Worm (Caenorhabditis elegans) whole organism, L3 larva: Measurements from ENCODE around the gene cnc-9.

Experiments used
- R02D3.7 ChIP-seq: fragments of 150-350 bp; optimal IDR thresholded peaks from 2 replicates; lab custom pipeline; 2014; ENCODE audit warnings: missing biosample characterization, missing genetic modification characterization
- ceh-28 ChIP-seq: fragments of 150-350 bp; optimal IDR thresholded peaks from 2 replicates; lab custom pipeline; 2014; ENCODE audit warnings: missing biosample characterization, missing genetic modification reagents, missing genetic modification characterization
- ceh-82 ChIP-seq: fragments of 150-350 bp; optimal IDR thresholded peaks from 2 replicates; lab custom pipeline; 2014; ENCODE audit warnings: missing biosample characterization, missing genetic modification characterization
- ceh-9 ChIP-seq: sonication (generic microtip); optimal IDR thresholded peaks from 2 replicates; lab custom pipeline; 2018; ENCODE audit warnings: missing biosample characterization, missing genetic modification characterization
- daf-12 ChIP-seq: fragments of 150-350 bp; optimal IDR thresholded peaks from 2 replicates; lab custom pipeline; 2014; ENCODE audit warnings: missing biosample characterization, missing genetic modification reagents, missing genetic modification characterization
- egl-5 ChIP-seq: fragments of 150-350 bp; optimal IDR thresholded peaks from 2 replicates; lab custom pipeline; 2017; ENCODE audit warnings: missing biosample characterization, missing genetic modification reagents, missing genetic modification characterization, inconsistent platforms
- elt-2 ChIP-seq: sonication (generic microtip); optimal IDR thresholded peaks from 2 replicates; lab custom pipeline; 2016; ENCODE audit warnings: missing genetic modification reagents, mild to moderate bottlenecking, missing genetic modification characterization, missing compliant biosample characterization
- elt-3 ChIP-seq, 3 experiments: fragments of 150-350 bp in 1 of 3; sonication (generic microtip) in 2 of 3; optimal IDR thresholded peaks; 2 replicates in 2 of 3; 4 replicates in 1 of 3; lab custom pipeline; 2014 to 2017; ENCODE audit warnings: missing biosample characterization in 3 of 3, missing genetic modification characterization in 3 of 3
- eor-1 ChIP-seq, 2 experiments: fragments of 150-350 bp; optimal IDR thresholded peaks; 2 replicates each; lab custom pipeline; 2014 to 2018; ENCODE audit warnings: missing biosample characterization in 2 of 2, missing genetic modification characterization in 2 of 2
- fkh-10 ChIP-seq: sonication (generic microtip); optimal IDR thresholded peaks from 2 replicates; lab custom pipeline; 2017; ENCODE audit warnings: missing biosample characterization, missing genetic modification reagents, missing genetic modification characterization
- fkh-2 ChIP-seq: fragments of 150-350 bp; optimal IDR thresholded peaks from 2 replicates; lab custom pipeline; 2014; ENCODE audit warnings: missing biosample characterization, missing genetic modification reagents, missing genetic modification characterization
- fos-1 ChIP-seq: fragments of 150-350 bp; optimal IDR thresholded peaks from 2 replicates; lab custom pipeline; 2014; ENCODE audit warnings: missing biosample characterization, missing genetic modification characterization
- lin-15B ChIP-seq: fragments of 150-350 bp; optimal IDR thresholded peaks from 2 replicates; lab custom pipeline; 2014; ENCODE audit warnings: missing biosample characterization, missing genetic modification characterization
- lin-39 ChIP-seq: fragments of 150-350 bp; optimal IDR thresholded peaks from 2 replicates; lab custom pipeline; 2018; ENCODE audit warnings: missing biosample characterization, missing genetic modification reagents, missing genetic modification characterization
- lsy-12 ChIP-seq: sonication (generic microtip); optimal IDR thresholded peaks from 2 replicates; lab custom pipeline; 2016; ENCODE audit warnings: mild to moderate bottlenecking, missing genetic modification characterization, missing compliant biosample characterization
- mdl-1 ChIP-seq: fragments of 150-350 bp; optimal IDR thresholded peaks from 2 replicates; lab custom pipeline; 2014; ENCODE audit warnings: missing biosample characterization, missing genetic modification characterization
- mml-1 ChIP-seq: fragments of 150-350 bp; sonication (generic microtip); optimal IDR thresholded peaks from 3 replicates; lab custom pipeline; 2014; ENCODE audit warnings: missing biosample characterization, missing genetic modification characterization
- nhr-12 ChIP-seq: fragments of 150-350 bp; optimal IDR thresholded peaks from 2 replicates; lab custom pipeline; 2014; ENCODE audit warnings: missing biosample characterization, missing genetic modification characterization
- nhr-23 ChIP-seq: fragments of 150-350 bp; optimal IDR thresholded peaks from 2 replicates; lab custom pipeline; 2014; ENCODE audit warnings: missing biosample characterization, missing genetic modification reagents, missing genetic modification characterization
- nhr-237 ChIP-seq: fragments of 150-350 bp; optimal IDR thresholded peaks from 2 replicates; lab custom pipeline; 2014; ENCODE audit warnings: missing biosample characterization, missing genetic modification characterization
- nhr-25 ChIP-seq: sonication (generic microtip); optimal IDR thresholded peaks from 2 replicates; lab custom pipeline; 2017; ENCODE audit warnings: missing biosample characterization, missing genetic modification characterization
- nhr-28 ChIP-seq: fragments of 150-350 bp; optimal IDR thresholded peaks from 2 replicates; lab custom pipeline; 2014; ENCODE audit warnings: missing biosample characterization, missing genetic modification characterization
- nhr-77 ChIP-seq: fragments of 150-350 bp; optimal IDR thresholded peaks from 2 replicates; lab custom pipeline; 2014; ENCODE audit warnings: missing biosample characterization, missing genetic modification characterization
- pha-4 ChIP-seq: fragments of 150-350 bp; optimal IDR thresholded peaks from 2 replicates; lab custom pipeline; 2014; ENCODE audit warnings: missing biosample characterization, missing genetic modification reagents, missing genetic modification characterization
- pqm-1 ChIP-seq: fragments of 150-350 bp; optimal IDR thresholded peaks from 2 replicates; lab custom pipeline; 2017; ENCODE audit warnings: missing biosample characterization, missing genetic modification characterization, inconsistent platforms
- sea-2 ChIP-seq: fragments of 150-350 bp; sonication (generic microtip); optimal IDR thresholded peaks from 4 replicates; lab custom pipeline; 2014; ENCODE audit warnings: missing biosample characterization, missing genetic modification reagents, missing genetic modification characterization
- snpc-4 ChIP-seq: fragments of 150-350 bp; optimal IDR thresholded peaks from 2 replicates; lab custom pipeline; 2014; ENCODE audit warnings: missing biosample characterization, missing genetic modification characterization
- tbx-2 ChIP-seq: sonication (generic microtip); optimal IDR thresholded peaks from 2 replicates; lab custom pipeline; 2016; ENCODE audit warnings: mild to moderate bottlenecking, missing genetic modification characterization, missing compliant biosample characterization
- unc-39 ChIP-seq: sonication (generic microtip); optimal IDR thresholded peaks from 4 replicates; lab custom pipeline; 2017; ENCODE audit warnings: missing biosample characterization, missing genetic modification characterization
- unc-62 ChIP-seq: fragments of 150-350 bp; sonication (generic microtip); optimal IDR thresholded peaks from 4 replicates; lab custom pipeline; 2014; ENCODE audit warnings: missing biosample characterization, missing genetic modification reagents, missing genetic modification characterization
- zag-1 ChIP-seq: fragments of 150-350 bp; optimal IDR thresholded peaks from 2 replicates; lab custom pipeline; 2014; ENCODE audit warnings: missing biosample characterization, missing genetic modification characterization
- ztf-11 ChIP-seq: fragments of 150-350 bp; optimal IDR thresholded peaks from 2 replicates; lab custom pipeline; 2014; ENCODE audit warnings: missing biosample characterization, missing genetic modification characterization
- ztf-4 ChIP-seq: fragments of 150-350 bp; optimal IDR thresholded peaks from 2 replicates; lab custom pipeline; 2014; ENCODE audit warnings: missing biosample characterization, missing genetic modification characterization

The cnc-9 gene

DNA sequence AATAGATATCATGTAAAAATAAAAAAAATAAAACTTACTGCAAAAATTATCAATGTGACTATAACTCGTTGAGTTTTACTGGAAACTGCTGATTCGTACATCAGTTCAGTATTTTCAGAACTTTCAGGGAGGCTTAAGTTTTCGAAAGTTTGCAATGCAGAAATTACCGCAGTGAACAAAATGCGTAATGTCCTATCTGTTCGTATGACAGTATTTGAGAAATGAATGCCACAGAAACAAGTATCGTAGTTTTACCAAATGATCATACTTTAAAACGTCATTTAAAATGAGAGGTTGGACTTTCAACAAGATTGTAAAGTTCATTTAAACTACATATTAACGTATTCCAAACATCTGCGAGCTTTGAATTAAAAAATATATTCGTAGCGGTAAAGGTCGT lies 43.3 kb downstream of the cnc-9 start, which contains the start of gene C03G6.21:
Gene C03G6.21, minus strand, starts transcription at position 101 of the 400 bp plus-strand sequence.
- no peak for TF ChIP-seq eor-1 (tag; optimal IDR thresholded peaks at IDR 0.05; lab: Kevin White, UChicago)
- no peak for TF ChIP-seq snpc-4
- TF ChIP-seq daf-12 (tag; lab: Kevin White, UChicago): no peak
- no peak for TF ChIP-seq tbx-2 (tag; lab: Kevin White, UChicago)
- no peak for TF ChIP-seq pha-4 (tag; lab: Kevin White, UChicago)
- no peak for TF ChIP-seq lin-39 (tag; lab: Kevin White, UChicago)
- TF ChIP-seq nhr-12 (tag; lab: Kevin White, UChicago): no peak
- TF ChIP-seq ztf-11 (tag; lab: Kevin White, UChicago): no peak
- no peak for TF ChIP-seq ztf-4 (tag; lab: Kevin White, UChicago)
- no peak for TF ChIP-seq zag-1
- TF ChIP-seq fos-1 (tag; lab: Kevin White, UChicago): no peak
- no peak for TF ChIP-seq R02D3.7 (tag; lab: Kevin White, UChicago)
- TF ChIP-seq elt-2: no peak
- no peak for TF ChIP-seq mml-1
- no peak for TF ChIP-seq lsy-12
- TF ChIP-seq pqm-1 (tag; lab: Kevin White, UChicago): no peak
- no peak for TF ChIP-seq ceh-9

DNA sequence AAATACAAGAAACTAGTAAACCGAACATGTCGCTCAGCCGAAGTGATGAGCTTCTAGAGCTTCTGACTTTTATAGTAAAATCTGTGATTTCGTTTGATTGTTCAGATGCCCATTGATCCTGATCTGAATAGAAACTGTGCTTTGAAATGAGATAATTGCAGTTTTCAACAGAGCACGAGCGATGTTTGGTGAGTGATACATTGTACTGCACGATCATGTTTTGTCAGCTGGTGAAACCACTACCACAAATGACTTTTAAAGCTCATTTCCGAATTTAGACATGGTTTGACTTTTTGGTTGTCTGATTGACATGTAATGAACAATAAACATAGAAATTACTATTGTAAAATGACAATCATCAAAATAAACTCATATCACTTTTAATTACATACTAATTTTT lies 44.5 kb downstream of the cnc-9 start, which contains the start of gene tag-293:
Gene tag-293, minus strand, starts transcription at position 101 of the 400 bp plus-strand sequence.
- TF ChIP-seq mdl-1 (tag; lab: Kevin White, UChicago) (no peak), fkh-10 (GFP tag; lab: Kevin White, UChicago) (no peak), ceh-28 (tag; lab: Kevin White, UChicago) (no peak), ztf-11 (tag; lab: Kevin White, UChicago) (no peak), zag-1 (no peak), fkh-2 (tag; lab: Kevin White, UChicago) (no peak), egl-5 (no peak), nhr-237 (no peak), unc-62 (GFP tag; lab: Kevin White, UChicago) (no peak), elt-3 (tag; optimal IDR thresholded peaks at IDR 0.05; lab: Kevin White, UChicago) (no peak), lsy-12 (no peak), eor-1 (tag; optimal IDR thresholded peaks at IDR 0.05; lab: Kevin White, UChicago) (no peak), ztf-4 (tag; lab: Kevin White, UChicago) (no peak), daf-12 (tag; lab: Kevin White, UChicago) (no peak), nhr-28 (no peak), elt-2 (no peak), nhr-23 (no peak), fos-1 (tag; lab: Kevin White, UChicago) (no peak)

ce11 chrV:7353602-7354001 lies 46.4 kb downstream of the cnc-9 start:
- TF ChIP-seq mml-1 (no peak), ceh-9 (no peak), nhr-25 (tag; lab: Kevin White, UChicago) (no peak), nhr-77 (tag; lab: Kevin White, UChicago) (no peak), lin-39 (tag; lab: Kevin White, UChicago) (no peak), elt-2 (no peak), unc-39 (tag; lab: Kevin White, UChicago) (no peak), ceh-82 (tag; lab: Kevin White, UChicago) (no peak), nhr-28 (no peak)

DNA sequence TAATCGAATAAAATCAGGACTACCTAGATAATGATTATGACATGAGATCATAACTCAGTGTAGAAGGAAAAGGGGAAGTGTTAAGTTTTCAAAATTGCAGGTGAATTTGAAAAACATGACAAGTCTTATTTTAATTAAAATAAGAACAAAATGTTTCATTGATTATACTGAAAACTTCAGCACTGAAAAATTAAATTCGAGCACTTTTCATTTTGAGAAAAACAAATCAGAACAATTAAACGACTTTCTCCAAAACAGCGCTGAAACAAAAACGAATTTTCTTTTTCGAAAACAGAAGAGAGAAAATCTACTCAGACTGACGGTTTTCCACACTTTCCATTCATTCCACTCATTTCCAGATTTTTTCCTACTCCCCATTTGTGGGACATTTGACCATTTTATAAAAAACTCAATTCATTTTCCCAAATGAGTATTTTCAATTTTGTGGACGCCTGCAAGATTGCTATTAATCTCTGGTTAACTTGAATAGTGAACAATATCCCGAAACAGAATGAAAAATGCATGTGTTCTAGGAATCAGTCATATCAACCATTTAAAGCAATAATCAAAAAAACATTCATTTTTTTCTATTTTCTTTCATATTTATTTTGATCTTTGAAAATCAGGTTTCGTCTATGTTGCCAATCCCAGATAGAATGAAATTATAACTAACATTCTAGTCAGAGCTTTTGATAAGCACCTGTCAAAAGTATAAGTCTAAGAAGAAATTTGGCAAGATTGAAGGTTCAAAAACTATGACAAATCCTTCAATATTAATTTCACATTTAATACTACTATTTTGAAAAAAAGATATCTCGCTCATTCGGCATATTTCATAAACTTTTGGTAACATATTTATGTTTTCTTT lies 47.6 kb downstream of the cnc-9 start, which contains the start of the genes srh-231 and srh-275:
Gene srh-231, minus strand, starts transcription at position 51 of the 868 bp plus-strand sequence.
Gene srh-275, plus strand, starts transcription at position 818 of the 868 bp plus-strand sequence.
- TF ChIP-seq sea-2: no peak
- TF ChIP-seq lin-15B (tag; lab: Kevin White, UChicago): no peak
- TF ChIP-seq nhr-237: no peak
- TF ChIP-seq nhr-12 (tag; lab: Kevin White, UChicago): no peak
- TF ChIP-seq daf-12 (tag; lab: Kevin White, UChicago): no peak
